Worm (Caenorhabditis elegans): Measurements from ENCODE around the gene F40G9.17.

- TF ChIP-seq cog-1 (tag; optimal IDR thresholded peaks at IDR 0.05) (no peak), med-1 (GFP tag; optimal IDR thresholded peaks at IDR 0.05; ENCODE audit: insufficient read depth) (no peak), ztf-29 (GFP tag; IDR thresholded peaks at IDR 0.05) (no peak), flt-1 (GFP tag; IDR thresholded peaks at IDR 0.05) (no peak)
These were observed 17.1 kb downstream of the F40G9.17 start for ce11 chrIII:211387-211786.

All from whole organism, midembryonic.